Fruit fly (Drosophila melanogaster): ENCODE measurements around the gene PIG-B.

The PIG-B gene

dm6 chr3L:3851847-3852246 is 40.8 kb downstream of the PIG-B start (continued):
- TF ChIP-seq esn (GFP tag; optimal IDR thresholded peaks at IDR 0.05) (peak; percentile 38), Sox15 (GFP tag; optimal IDR thresholded peaks at IDR 0.05) (peak; percentile 29), CG1621 (tag; optimal IDR thresholded peaks at IDR 0.05) (peak; percentile 49), Sox102F (GFP tag; optimal IDR thresholded peaks at IDR 0.05) (peak; percentile 45), Hr4 (GFP tag; optimal IDR thresholded peaks at IDR 0.05) (no peak), Sox14 (GFP tag; optimal IDR thresholded peaks at IDR 0.05) (peak; percentile 21), Hr38 (GFP tag; optimal IDR thresholded peaks at IDR 0.05) (no peak), CG10669 (GFP tag; optimal IDR thresholded peaks at IDR 0.05) (peak; percentile 55)

DNA sequence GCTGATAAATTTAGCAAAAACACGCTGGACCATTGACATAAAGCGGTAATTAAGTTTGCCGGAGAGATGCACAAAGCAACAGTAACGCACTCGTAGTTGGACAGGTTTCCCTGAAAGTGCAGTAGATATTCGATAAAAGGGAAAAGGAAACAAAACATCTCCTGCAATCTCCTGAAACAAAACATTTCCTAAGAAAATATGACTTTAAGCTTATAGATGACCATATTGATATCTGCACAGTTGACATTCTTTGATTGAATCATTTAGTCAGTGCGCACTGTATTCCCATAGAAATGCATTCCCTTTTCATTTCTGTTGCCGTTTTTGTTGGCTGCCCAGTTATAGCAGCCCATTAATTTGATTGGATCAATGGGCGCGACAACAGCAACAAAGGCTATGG is 41.8 kb downstream of the PIG-B start:
- TF ChIP-seq Sox15 (GFP tag; optimal IDR thresholded peaks at IDR 0.05) = peak; percentile 73
- peak; percentile 79 for TF ChIP-seq pdm3 (GFP tag; optimal IDR thresholded peaks at IDR 0.05)
- TF ChIP-seq cyc (GFP tag; optimal IDR thresholded peaks at IDR 0.05) = peak; percentile 30
- no peak for TF ChIP-seq Eip93F (GFP tag; optimal IDR thresholded peaks at IDR 0.05)
- TF ChIP-seq dac (GFP tag; optimal IDR thresholded peaks at IDR 0.05) = no peak
- TF ChIP-seq Met (GFP tag; optimal IDR thresholded peaks at IDR 0.05) = peak; percentile 42
- TF ChIP-seq Blimp-1 (GFP tag; optimal IDR thresholded peaks at IDR 0.05) = no peak
- peak; percentile 32 for TF ChIP-seq CG11762 (GFP tag; optimal IDR thresholded peaks at IDR 0.05; ENCODE audit: insufficient read depth)
- TF ChIP-seq salr (GFP tag; optimal IDR thresholded peaks at IDR 0.05) = peak; percentile 57 to 83
- TF ChIP-seq CG8632 (GFP tag; optimal IDR thresholded peaks at IDR 0.05) = peak; percentile 67
- TF ChIP-seq CG1621 (tag; optimal IDR thresholded peaks at IDR 0.05) = peak; percentile 81
- TF ChIP-seq CG6808 (GFP tag; optimal IDR thresholded peaks at IDR 0.05) = peak; percentile 64
- peak; percentile 27 for TF ChIP-seq Lpt (GFP tag; optimal IDR thresholded peaks at IDR 0.05)
- peak; percentile 57 for TF ChIP-seq Hr39 (GFP tag; optimal IDR thresholded peaks at IDR 0.05)
- peak; percentile 63 for TF ChIP-seq Hr4 (GFP tag; optimal IDR thresholded peaks at IDR 0.05)
- peak; percentile 38 for TF ChIP-seq lz (GFP tag; optimal IDR thresholded peaks at IDR 0.05)
- TF ChIP-seq ss (GFP tag; optimal IDR thresholded peaks at IDR 0.05) = peak; percentile 19 to 82
- TF ChIP-seq Eip78C (GFP tag) = peak; percentile 94
- peak; percentile 82 for TF ChIP-seq fd59A (GFP tag; optimal IDR thresholded peaks at IDR 0.05)
- TF ChIP-seq Ets21C (GFP tag; optimal IDR thresholded peaks at IDR 0.05) = peak; percentile 15
- peak; percentile 80 for TF ChIP-seq dsx (GFP tag; optimal IDR thresholded peaks at IDR 0.05; ENCODE audit: poor library complexity, severe bottlenecking)
- TF ChIP-seq CG8119 (GFP tag; IDR thresholded peaks at IDR 0.05) = peak; percentile 43; the same call in 2 of the 3 replicates
- TF ChIP-seq fd85E (GFP tag; optimal IDR thresholded peaks at IDR 0.05) = no peak
- TF ChIP-seq svp (GFP tag) = peak; percentile 74
- TF ChIP-seq CG3919 (GFP tag; optimal IDR thresholded peaks at IDR 0.05) = peak; percentile 56
- TF ChIP-seq CG6163 (GFP tag; IDR thresholded peaks at IDR 0.05) = peak; percentile 88
- TF ChIP-seq net (GFP tag; optimal IDR thresholded peaks at IDR 0.05) = peak; percentile 69
- TF ChIP-seq CG31627 (GFP tag; optimal IDR thresholded peaks at IDR 0.05) = peak; percentile 49
- TF ChIP-seq fkh (GFP tag; optimal IDR thresholded peaks at IDR 0.05) = no peak
- peak; percentile 62 for TF ChIP-seq CG34406 (GFP tag; optimal IDR thresholded peaks at IDR 0.05)
- peak; percentile 9 for TF ChIP-seq CG11902 (GFP tag; optimal IDR thresholded peaks at IDR 0.05)
- peak; percentile 75 for TF ChIP-seq Sox14 (GFP tag; optimal IDR thresholded peaks at IDR 0.05)
- TF ChIP-seq vri (GFP tag; optimal IDR thresholded peaks at IDR 0.05) = no peak
- TF ChIP-seq spab (GFP tag; optimal IDR thresholded peaks at IDR 0.05) = peak; percentile 50
- no peak for TF ChIP-seq Hr38 (GFP tag; optimal IDR thresholded peaks at IDR 0.05)
- TF ChIP-seq CG4318 (GFP tag; optimal IDR thresholded peaks at IDR 0.05) = peak; percentile 42
- TF ChIP-seq CG32006 (GFP tag; optimal IDR thresholded peaks at IDR 0.05) = peak; percentile 59
- peak; percentile 64 for TF ChIP-seq CG3032 (tag; optimal IDR thresholded peaks at IDR 0.05)
- TF ChIP-seq Sox102F (GFP tag; optimal IDR thresholded peaks at IDR 0.05) = peak; percentile 30
- peak; percentile 31; the same call in 1 of the 2 replicates for TF ChIP-seq Gug (GFP tag; IDR thresholded peaks at IDR 0.05)
- TF ChIP-seq acj6 (GFP tag; optimal IDR thresholded peaks at IDR 0.05) = peak; percentile 81
- peak; percentile 76 for TF ChIP-seq achi (GFP tag; optimal IDR thresholded peaks at IDR 0.05)
- TF ChIP-seq CG15336 (GFP tag; IDR thresholded peaks at IDR 0.05) = peak; percentile 59
- peak; percentile 79 for TF ChIP-seq OdsH (GFP tag; optimal IDR thresholded peaks at IDR 0.05)
- no peak for TF ChIP-seq CG6276 (GFP tag; optimal IDR thresholded peaks at IDR 0.05)
- TF ChIP-seq CG16779 (tag; optimal IDR thresholded peaks at IDR 0.05) = no peak
- peak; percentile 21 for TF ChIP-seq CG7368 (GFP tag; optimal IDR thresholded peaks at IDR 0.05)
